Fruit fly (Drosophila melanogaster) whole organism, adult: ENCODE measurements around the gene Zyx.

Experiments
- CG12768 ChIP-seq: fragments of 200-800 bp; sonication (Bioruptor generic); optimal IDR thresholded peaks from 2 replicates; lab custom pipeline; 2017; ENCODE audit warnings: missing biosample characterization, missing genetic modification characterization, mild to moderate bottlenecking, moderate library complexity, missing genetic modification reagents
- CG14711 ChIP-seq: fragments of 200-800 bp; sonication (Bioruptor generic); optimal IDR thresholded peaks from 2 replicates; lab custom pipeline; 2018; ENCODE audit warnings: missing biosample characterization, mild to moderate bottlenecking, missing genetic modification characterization, moderate library complexity
- CG7101 ChIP-seq: fragments of 200-800 bp; sonication (Bioruptor generic); optimal IDR thresholded peaks from 2 replicates; lab custom pipeline; 2018; ENCODE audit warnings: missing biosample characterization, mild to moderate bottlenecking, missing genetic modification characterization, moderate library complexity
- Clk ChIP-seq: fragments of 200-800 bp; sonication (Bioruptor generic); optimal IDR thresholded peaks from 2 replicates; lab custom pipeline; 2017; ENCODE audit warnings: missing biosample characterization, missing genetic modification characterization
- Crg-1 ChIP-seq: fragments of 200-800 bp; sonication (Bioruptor generic); optimal IDR thresholded peaks from 2 replicates; lab custom pipeline; 2016; ENCODE audit warnings: missing biosample characterization, missing genetic modification characterization
- Hr96 ChIP-seq: fragments of 200-800 bp; sonication (Bioruptor generic); optimal IDR thresholded peaks from 2 replicates; lab custom pipeline; 2016; ENCODE audit warnings: missing biosample characterization, missing genetic modification characterization
- bab1 ChIP-seq: fragments of 200-800 bp; sonication (Bioruptor generic); optimal IDR thresholded peaks from 3 replicates; lab custom pipeline; 2019; ENCODE audit warnings: missing biosample characterization, mild to moderate bottlenecking, missing genetic modification characterization, moderate library complexity
- cic ChIP-seq: fragments of 200-800 bp; sonication (Bioruptor generic); optimal IDR thresholded peaks from 2 replicates; lab custom pipeline; 2017; ENCODE audit warnings: missing biosample characterization, mild to moderate bottlenecking, missing genetic modification characterization, moderate library complexity
- cnc ChIP-seq, 2 experiments: fragments of >200 bp; optimal IDR thresholded peaks; 2 replicates each; lab custom pipeline; 2017
- kay ChIP-seq: fragments of 200-800 bp; sonication (Bioruptor generic); peaks from one replicate; lab custom pipeline; 2016; ENCODE audit warnings: missing biosample characterization, missing genetic modification characterization, borderline replicate concordance
- ovo ChIP-seq: fragments of 200-800 bp; sonication (Bioruptor generic); optimal IDR thresholded peaks from 2 replicates; lab custom pipeline; 2016; ENCODE audit warnings: missing biosample characterization, missing genetic modification characterization
- toe ChIP-seq: fragments of 200-800 bp; sonication (Bioruptor generic); optimal IDR thresholded peaks from 2 replicates; lab custom pipeline; 2016; ENCODE audit warnings: missing biosample characterization, missing genetic modification characterization

DNA sequence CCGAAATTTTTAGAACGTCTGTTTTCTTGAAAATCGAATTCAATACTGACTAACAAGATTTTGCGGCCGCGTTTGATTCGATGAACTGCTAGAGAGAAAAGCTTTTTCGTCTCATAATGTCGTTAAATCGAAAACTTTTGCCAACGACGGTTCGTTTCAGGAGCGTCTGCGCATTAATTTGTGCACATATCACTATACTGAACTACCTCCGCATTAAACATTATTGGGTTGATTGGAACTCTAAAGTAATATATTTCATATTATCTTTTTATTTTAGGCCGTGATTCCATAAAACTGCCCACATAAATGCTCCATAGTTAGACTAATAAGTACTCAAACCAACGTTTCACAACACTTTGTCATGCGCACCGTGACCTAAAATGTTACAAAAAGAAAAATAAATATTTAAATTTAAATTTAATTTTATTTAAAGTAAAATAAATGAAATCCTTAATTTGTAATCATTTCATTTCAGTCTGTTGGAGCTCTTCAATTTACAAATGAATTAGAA is 11.1 kb downstream of the Zyx start, which contains the start of gene CaMKII:
- no peak for TF ChIP-seq kay
- TF ChIP-seq CG7101 (tag; lab: Kevin White, UChicago): peak; percentile 17
- no peak for TF ChIP-seq cnc (optimal IDR thresholded peaks at IDR 0.05; lab: Kevin White, UChicago)
- TF ChIP-seq toe (GFP tag; lab: Kevin White, UChicago): no peak
- TF ChIP-seq CG14711 (tag; lab: Kevin White, UChicago): no peak
- TF ChIP-seq Crg-1 (GFP tag; lab: Kevin White, UChicago): peak; percentile 26
- peak; percentile 26 for TF ChIP-seq CG12768 (GFP tag; lab: Kevin White, UChicago)
- TF ChIP-seq ovo: no peak
- TF ChIP-seq bab1 (GFP tag; lab: Kevin White, UChicago): no peak
- no peak for TF ChIP-seq Clk
- TF ChIP-seq Hr96 (GFP tag; lab: Kevin White, UChicago): no peak
- TF ChIP-seq cic (GFP tag; lab: Kevin White, UChicago): peak; percentile 7
